Fruit fly (Drosophila melanogaster) whole organism, pupa: Measurements from ENCODE around the gene hkb.
A peak's percentile ranks its signal among the peaks of the same experiment; 100 is the strongest.

Experiments used
- CG10348 ChIP-seq: fragments of 200-800 bp; sonication (Bioruptor generic); IDR thresholded peaks from 2 replicates; pipeline ENCODE4 v1.3.6; 2022; ENCODE audit warnings: missing biosample characterization, missing genetic modification characterization
- CG14655 ChIP-seq: fragments of 200-800 bp; sonication (Bioruptor generic); optimal IDR thresholded peaks from 3 replicates; lab custom pipeline; 2017; ENCODE audit warnings: mild to moderate bottlenecking, missing biosample characterization, missing genetic modification reagents, missing genetic modification characterization
- CG15710 ChIP-seq: fragments of 200-800 bp; sonication (Bioruptor generic); optimal IDR thresholded peaks from 2 replicates; lab custom pipeline; 2018; ENCODE audit warnings: missing biosample characterization, mild to moderate bottlenecking, missing genetic modification characterization, moderate library complexity
- CG17806 ChIP-seq: fragments of 200-800 bp; sonication (Bioruptor generic); optimal IDR thresholded peaks from 2 replicates; lab custom pipeline; 2018; ENCODE audit warnings: missing biosample characterization, mild to moderate bottlenecking, missing genetic modification characterization, moderate library complexity
- CG32121 ChIP-seq: fragments of 200-800 bp; sonication (Bioruptor generic); IDR thresholded peaks from 2 replicates; pipeline ENCODE4 v1.3.6; 2022; ENCODE audit warnings: missing biosample characterization, missing genetic modification characterization
- CG4496 ChIP-seq: fragments of 200-800 bp; sonication (Bioruptor generic); IDR thresholded peaks from 3 replicates; pipeline ENCODE4 v1.3.6; 2022; ENCODE audit warnings: missing biosample characterization, missing genetic modification characterization
- CG9948 ChIP-seq: fragments of 200-800 bp; sonication (Bioruptor generic); optimal IDR thresholded peaks from 2 replicates; lab custom pipeline; 2018; ENCODE audit warnings: missing biosample characterization, mild to moderate bottlenecking, missing genetic modification characterization, moderate library complexity
- EcR ChIP-seq: fragments of 200-800 bp; sonication (Bioruptor generic); optimal IDR thresholded peaks from 3 replicates; lab custom pipeline; 2019; ENCODE audit warnings: missing biosample characterization, missing genetic modification characterization, mild to moderate bottlenecking, moderate library complexity, missing genetic modification reagents
- Ets98B ChIP-seq: fragments of 200-800 bp; sonication (Bioruptor generic); IDR thresholded peaks from 2 replicates; pipeline ENCODE4 v1.3.6; 2022; ENCODE audit warnings: missing biosample characterization, missing genetic modification characterization
- Pif1B ChIP-seq: fragments of 200-800 bp; sonication (Bioruptor generic); optimal IDR thresholded peaks from 3 replicates; lab custom pipeline; 2016; ENCODE audit warnings: missing biosample characterization, missing genetic modification characterization
- Snoo ChIP-seq: fragments of 200-800 bp; sonication (Bioruptor generic); optimal IDR thresholded peaks from 3 replicates; lab custom pipeline; 2017; ENCODE audit warnings: missing biosample characterization, mild to moderate bottlenecking, missing genetic modification characterization, inconsistent platforms
- fd96Ca ChIP-seq: fragments of 200-800 bp; sonication (Bioruptor generic); IDR thresholded peaks from 3 replicates; pipeline ENCODE4 v1.3.6; 2022; ENCODE audit warnings: missing biosample characterization, missing genetic modification characterization
- rn ChIP-seq: fragments of 200-800 bp; sonication (Bioruptor generic); IDR thresholded peaks from 2 replicates; pipeline ENCODE4 v1.3.6; 2022; ENCODE audit warnings: missing biosample characterization, missing genetic modification characterization

dm6 chr3R:4337580-4337979 is 8.9 kb downstream of the hkb start, which contains the start of the genes Skp2 and CG1103:
- TF ChIP-seq EcR: peak; percentile 55
- TF ChIP-seq CG32121 (GFP tag; lab: Robert Waterston, UW): no peak
- no peak for TF ChIP-seq CG9948 (tag; lab: Kevin White, UChicago)
- TF ChIP-seq Pif1B (GFP tag; lab: Kevin White, UChicago): no peak
- no peak for TF ChIP-seq CG15710 (tag; lab: Kevin White, UChicago)
- no peak for TF ChIP-seq CG10348
- TF ChIP-seq Ets98B: no peak
- TF ChIP-seq CG17806 (tag; lab: Kevin White, UChicago): no peak
- TF ChIP-seq Snoo (tag; lab: Kevin White, UChicago): peak; percentile 3
- TF ChIP-seq CG14655: no peak
- no peak for TF ChIP-seq rn (GFP tag; lab: Robert Waterston, UW)
- TF ChIP-seq fd96Ca (GFP tag; lab: Robert Waterston, UW): no peak
- TF ChIP-seq CG4496 (GFP tag; lab: Robert Waterston, UW): no peak
